Worm (Caenorhabditis elegans) whole organism, L3 larva: ENCODE data around the gene T19C9.8.

Source experiments
- R02D3.7 ChIP-seq: fragments of 150-350 bp; optimal IDR thresholded peaks from 2 replicates; lab custom pipeline; 2014; ENCODE audit warnings: missing biosample characterization, missing genetic modification characterization
- ceh-16 ChIP-seq: sonication (generic microtip); optimal IDR thresholded peaks from 2 replicates; lab custom pipeline; 2017; ENCODE audit warnings: missing biosample characterization, missing genetic modification characterization
- ceh-82 ChIP-seq: fragments of 150-350 bp; optimal IDR thresholded peaks from 2 replicates; lab custom pipeline; 2014; ENCODE audit warnings: missing biosample characterization, missing genetic modification characterization
- ceh-9 ChIP-seq: sonication (generic microtip); optimal IDR thresholded peaks from 2 replicates; lab custom pipeline; 2018; ENCODE audit warnings: missing biosample characterization, missing genetic modification characterization
- elt-2 ChIP-seq: sonication (generic microtip); optimal IDR thresholded peaks from 2 replicates; lab custom pipeline; 2016; ENCODE audit warnings: missing genetic modification reagents, mild to moderate bottlenecking, missing genetic modification characterization, missing compliant biosample characterization
- jun-1 ChIP-seq: fragments of 150-350 bp; optimal IDR thresholded peaks from 2 replicates; lab custom pipeline; 2014; ENCODE audit warnings: missing biosample characterization, missing genetic modification reagents, missing genetic modification characterization
- mdl-1 ChIP-seq: fragments of 150-350 bp; optimal IDR thresholded peaks from 2 replicates; lab custom pipeline; 2014; ENCODE audit warnings: missing biosample characterization, missing genetic modification characterization
- nhr-11 ChIP-seq: fragments of 150-350 bp; optimal IDR thresholded peaks from 2 replicates; lab custom pipeline; 2014; ENCODE audit warnings: missing biosample characterization, missing genetic modification characterization
- nhr-237 ChIP-seq: fragments of 150-350 bp; optimal IDR thresholded peaks from 2 replicates; lab custom pipeline; 2014; ENCODE audit warnings: missing biosample characterization, missing genetic modification characterization
- nhr-28 ChIP-seq: fragments of 150-350 bp; optimal IDR thresholded peaks from 2 replicates; lab custom pipeline; 2014; ENCODE audit warnings: missing biosample characterization, missing genetic modification characterization
- nhr-76 ChIP-seq: fragments of 150-350 bp; sonication (generic microtip); optimal IDR thresholded peaks from 5 replicates; lab custom pipeline; 2014; ENCODE audit warnings: missing biosample characterization, missing genetic modification characterization

DNA sequence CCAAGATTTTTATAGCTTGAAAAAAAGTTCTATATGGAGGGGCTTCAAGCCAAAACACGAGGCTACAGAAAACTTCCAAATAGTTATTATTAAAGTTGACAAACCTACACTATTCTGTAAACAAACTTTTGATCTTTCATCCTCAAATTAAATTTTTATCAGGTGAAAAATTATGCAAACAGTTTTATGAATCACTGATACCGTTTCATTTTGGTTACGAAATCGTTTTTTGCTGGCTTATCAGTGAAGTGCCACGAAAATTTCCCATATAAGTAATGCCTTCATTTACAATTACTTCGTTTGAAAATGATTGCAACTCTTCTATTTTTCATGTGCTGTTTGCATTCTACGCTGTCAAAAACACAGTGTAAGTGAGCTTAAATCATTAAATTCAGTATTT is at the start of gene T19C9.8:
- TF ChIP-seq mdl-1: no peak
- no peak for TF ChIP-seq nhr-76 (tag; lab: Kevin White, UChicago)
- no peak for TF ChIP-seq nhr-11 (tag; lab: Kevin White, UChicago)
- no peak for TF ChIP-seq nhr-28 (tag; lab: Kevin White, UChicago)
- TF ChIP-seq jun-1 (tag; lab: Kevin White, UChicago): no peak
- TF ChIP-seq ceh-9 (tag; lab: Kevin White, UChicago): no peak
- peak; percentile 94 for TF ChIP-seq elt-2
- no peak for TF ChIP-seq nhr-237 (tag; lab: Kevin White, UChicago)
- TF ChIP-seq ceh-82: no peak
- no peak for TF ChIP-seq R02D3.7 (tag; lab: Kevin White, UChicago)
- no peak for TF ChIP-seq ceh-16 (tag; lab: Kevin White, UChicago)
